Worm (Caenorhabditis elegans): ENCODE measurements around the gene blos-4.

blos-4 gene

ce11 chrII:6269805-6270414 is 24.9 kb downstream of the blos-4 start, which contains the start of gene F13H8.2 (continued):
- TF ChIP-seq zfp-3 (GFP tag; conservative IDR thresholded peaks at IDR 0.05) (0 out of 2 replicates have a peak, but pooled peaks have one; percentile 17), nhr-77 (tag; optimal IDR thresholded peaks at IDR 0.05) (peak; percentile 28), cey-2 (tag; optimal IDR thresholded peaks at IDR 0.05; ENCODE audit: borderline replicate concordance, insufficient read depth) (no peak), dmd-6 (GFP tag; IDR thresholded peaks at IDR 0.05) (peak; percentile 78)

- TF ChIP-seq lsy-2 (tag; optimal IDR thresholded peaks at IDR 0.05), result peak in 1 of 2 experiments; percentile 27
- no peak for TF ChIP-seq hlh-30 (tag; optimal IDR thresholded peaks at IDR 0.05; ENCODE audit: insufficient read depth)
Measured at ce11 chrII:6273916-6274315, 28.9 kb downstream of the blos-4 start, which contains the start of gene bpl-1. Gene bpl-1 (plus strand): TSS chrII:6274216.

ce11 chrII:6281002-6281401 is 36.0 kb downstream of the blos-4 start, which contains the start of gene scly-1:
Gene scly-1 (minus strand): TSS chrII:6281102.
- TF ChIP-seq nhr-77 (tag; optimal IDR thresholded peaks at IDR 0.05) (no peak), rbr-2 (tag; optimal IDR thresholded peaks at IDR 0.05) (no peak), dmd-6 (GFP tag; IDR thresholded peaks at IDR 0.05) (no peak), unc-39 (tag; optimal IDR thresholded peaks at IDR 0.05) (no peak), nhr-42 (GFP tag; IDR thresholded peaks at IDR 0.05) (no peak), mxl-3 (GFP tag; optimal IDR thresholded peaks at IDR 0.05) (no peak), saeg-2 (GFP tag; IDR thresholded peaks at IDR 0.05) (no peak), attf-4 (tag; optimal IDR thresholded peaks at IDR 0.05) (no peak), nhr-10 (tag; optimal IDR thresholded peaks at IDR 0.05) (no peak), daf-8 (GFP tag; IDR thresholded peaks at IDR 0.05) (no peak), duxl-1 (tag; optimal IDR thresholded peaks at IDR 0.05; ENCODE audit: poor library complexity) (no peak), pqm-1 (tag; optimal IDR thresholded peaks at IDR 0.05) (no peak), nhr-28 (tag; optimal IDR thresholded peaks at IDR 0.05) (no peak), lin-13 (GFP tag; optimal IDR thresholded peaks at IDR 0.05) (no peak), aha-1 (tag) (no peak), ctbp-1 (GFP tag; IDR thresholded peaks at IDR 0.05) (no peak)

- TF ChIP-seq rbr-2 (tag; optimal IDR thresholded peaks at IDR 0.05) (no peak), ceh-32 (tag; optimal IDR thresholded peaks at IDR 0.05; ENCODE audit: poor library complexity) (no peak), pqm-1 (tag; optimal IDR thresholded peaks at IDR 0.05) (peak; percentile 59), php-3 (GFP tag; IDR thresholded peaks at IDR 0.05) (peak; percentile 24; the same call in 1 of the 2 replicates), Y75B8A.6 (GFP tag; IDR thresholded peaks at IDR 0.05) (no peak), daf-16 (GFP tag; optimal IDR thresholded peaks at IDR 0.05) (no peak), daf-16 (tag; optimal IDR thresholded peaks at IDR 0.05) (peak; percentile 69), nhr-42 (GFP tag; IDR thresholded peaks at IDR 0.05) (no peak), dmd-8 (GFP tag; IDR thresholded peaks at IDR 0.05) (no peak), mxl-3 (GFP tag; optimal IDR thresholded peaks at IDR 0.05) (no peak), skn-1 (tag; optimal IDR thresholded peaks at IDR 0.05) (no peak), nhr-28 (tag; optimal IDR thresholded peaks at IDR 0.05) (peak; percentile 45), T20F7.1 (GFP tag; optimal IDR thresholded peaks at IDR 0.05) (no peak), Y5F2A.4 (GFP tag; optimal IDR thresholded peaks at IDR 0.05) (no peak), egl-27 (tag; optimal IDR thresholded peaks at IDR 0.05) (no peak), dmd-9 (GFP tag; IDR thresholded peaks at IDR 0.05) (no peak), hmg-1.1 (GFP tag; IDR thresholded peaks at IDR 0.05) (no peak), nhr-77 (tag; optimal IDR thresholded peaks at IDR 0.05) (peak; percentile 9), duxl-1 (tag; optimal IDR thresholded peaks at IDR 0.05; ENCODE audit: poor library complexity) (no peak)
Measured at ce11 chrII:6281903-6282302, 36.9 kb downstream of the blos-4 start.

ce11 chrII:6283074-6283473 is 38.0 kb downstream of the blos-4 start, which contains the start of gene F13H8.1:
Gene F13H8.1 (plus strand): TSS chrII:6283384.
- TF ChIP-seq egl-27 (tag; optimal IDR thresholded peaks at IDR 0.05) (no peak), hif-1 (tag; optimal IDR thresholded peaks at IDR 0.05) (no peak), mxl-2 (GFP tag; conservative IDR thresholded peaks at IDR 0.05) (no peak), mdt-29 (GFP tag; IDR thresholded peaks at IDR 0.05) (no peak), hlh-30 (tag; optimal IDR thresholded peaks at IDR 0.05; ENCODE audit: insufficient read depth) (peak; percentile 52), madf-5 (GFP tag; IDR thresholded peaks at IDR 0.05) (no peak), daf-8 (GFP tag; IDR thresholded peaks at IDR 0.05) (no peak), mdl-1 (tag; optimal IDR thresholded peaks at IDR 0.05) (no peak), unc-62 (GFP tag; optimal IDR thresholded peaks at IDR 0.05 in 1 of 2) (no peak), unc-62 (tag; optimal IDR thresholded peaks at IDR 0.05) (no peak), nhr-10 (tag; optimal IDR thresholded peaks at IDR 0.05) (no peak), vab-7 (GFP tag; IDR thresholded peaks at IDR 0.05) (no peak), ztf-7 (tag; optimal IDR thresholded peaks at IDR 0.05) (no peak), attf-4 (tag; optimal IDR thresholded peaks at IDR 0.05) (no peak), nhr-6 (tag; optimal IDR thresholded peaks at IDR 0.05) (no peak), daf-19 (GFP tag; conservative IDR thresholded peaks at IDR 0.05) (no peak)
